Fruit fly (Drosophila melanogaster) whole organism, embryonic: Measurements from ENCODE around the gene Drgx.
A peak's percentile ranks its signal among the peaks of the same experiment; 100 is the strongest.

Experiments
- Abd-B ChIP-seq: fragments of 200-800 bp; sonication (Bioruptor generic); optimal IDR thresholded peaks from 2 replicates; lab custom pipeline; 2018; ENCODE audit warnings: missing biosample characterization, mild to moderate bottlenecking, missing genetic modification characterization, moderate library complexity
- Asciz ChIP-seq: fragments of 200-800 bp; sonication (Bioruptor generic); optimal IDR thresholded peaks from 2 replicates; lab custom pipeline; 2017; ENCODE audit warnings: missing biosample characterization, mild to moderate bottlenecking, missing genetic modification characterization, missing genetic modification reagents
- C15 ChIP-seq: fragments of 200-800 bp; sonication (Bioruptor generic); IDR thresholded peaks from 3 replicates; pipeline ENCODE4 v1.3.6; 2022; ENCODE audit warnings: missing biosample characterization, missing genetic modification characterization
- CG10543 ChIP-seq: fragments of 200-800 bp; sonication (Bioruptor generic); optimal IDR thresholded peaks from 3 replicates; lab custom pipeline; 2017; ENCODE audit warnings: missing biosample characterization, mild to moderate bottlenecking, missing genetic modification characterization, moderate library complexity
- CG11695 ChIP-seq: fragments of 200-800 bp; sonication (Bioruptor generic); IDR thresholded peaks from 3 replicates; pipeline ENCODE4 v1.3.6; 2022; ENCODE audit warnings: missing biosample characterization, missing genetic modification characterization
- CG12104 ChIP-seq: fragments of 200-800 bp; sonication (Bioruptor generic); optimal IDR thresholded peaks from 3 replicates; lab custom pipeline; 2016; ENCODE audit warnings: missing biosample characterization, missing genetic modification characterization
- CG12155 ChIP-seq: fragments of 200-800 bp; sonication (Bioruptor generic); optimal IDR thresholded peaks from 3 replicates; lab custom pipeline; 2016; ENCODE audit warnings: missing biosample characterization, missing genetic modification characterization
- CG1233 ChIP-seq: fragments of 200-800 bp; sonication (Bioruptor generic); optimal IDR thresholded peaks from 4 replicates; lab custom pipeline; 2018; ENCODE audit warnings: missing biosample characterization, mild to moderate bottlenecking, missing genetic modification characterization
- CG15514 ChIP-seq: fragments of 200-800 bp; sonication (Bioruptor generic); optimal IDR thresholded peaks from 3 replicates; lab custom pipeline; 2017; ENCODE audit warnings: missing biosample characterization, missing genetic modification characterization, mild to moderate bottlenecking, moderate library complexity, missing genetic modification reagents
- CG1647 ChIP-seq: fragments of 200-800 bp; sonication (Bioruptor generic); optimal IDR thresholded peaks from 3 replicates; lab custom pipeline; 2016; ENCODE audit warnings: missing biosample characterization, missing genetic modification characterization
- CG16779 ChIP-seq: fragments of 200-800 bp; sonication (Bioruptor generic); IDR thresholded peaks from 2 replicates; pipeline ENCODE4 v1.3.6; 2022; ENCODE audit warnings: missing biosample characterization, missing genetic modification characterization
- CG1832 ChIP-seq: fragments of 200-800 bp; sonication (Bioruptor generic); optimal IDR thresholded peaks from 2 replicates; lab custom pipeline; 2017; ENCODE audit warnings: missing biosample characterization, mild to moderate bottlenecking, missing genetic modification characterization, inconsistent platforms
- CG18599 ChIP-seq: fragments of 200-800 bp; sonication (Bioruptor generic); optimal IDR thresholded peaks from 3 replicates; lab custom pipeline; 2017; ENCODE audit warnings: missing biosample characterization, missing genetic modification characterization, mild to moderate bottlenecking, moderate library complexity, missing genetic modification reagents
- CG2889 ChIP-seq: fragments of 200-800 bp; sonication (Bioruptor generic); IDR thresholded peaks from 3 replicates; pipeline ENCODE4 v1.3.6; 2022; ENCODE audit warnings: missing biosample characterization, missing genetic modification characterization
- CG34422 ChIP-seq: fragments of 200-800 bp; sonication (Bioruptor generic); IDR thresholded peaks from 3 replicates; pipeline ENCODE4 v1.3.6; 2022; ENCODE audit warnings: missing biosample characterization, missing genetic modification characterization
- CG4730 ChIP-seq: fragments of 200-800 bp; sonication (Bioruptor generic); IDR thresholded peaks from 2 replicates; pipeline ENCODE4 v1.3.6; 2022; ENCODE audit warnings: missing biosample characterization, missing genetic modification characterization
- CG4854 ChIP-seq: fragments of 200-800 bp; sonication (Bioruptor generic); optimal IDR thresholded peaks from 2 replicates; lab custom pipeline; 2016; ENCODE audit warnings: missing biosample characterization, missing genetic modification characterization, inconsistent platforms
- CG6272 ChIP-seq: fragments of 200-800 bp; sonication (Bioruptor generic); IDR thresholded peaks from 2 replicates; pipeline ENCODE4 v1.3.6; 2022; ENCODE audit warnings: missing biosample characterization, missing genetic modification characterization
- CG7786 ChIP-seq: fragments of 200-800 bp; sonication (Bioruptor generic); optimal IDR thresholded peaks from 2 replicates; lab custom pipeline; 2016; ENCODE audit warnings: missing biosample characterization, missing genetic modification characterization
- CTCF ChIP-seq: fragments of 200-800 bp; sonication (Bioruptor generic); optimal IDR thresholded peaks from 2 replicates; lab custom pipeline; 2017; ENCODE audit warnings: missing biosample characterization, mild to moderate bottlenecking, missing genetic modification characterization, moderate library complexity
- Dp ChIP-seq: fragments of 200-800 bp; sonication (Bioruptor generic); optimal IDR thresholded peaks from 2 replicates; lab custom pipeline; 2018; ENCODE audit warnings: missing biosample characterization, mild to moderate bottlenecking, missing genetic modification characterization, moderate library complexity
- Drgx ChIP-seq: fragments of 200-800 bp; sonication (Bioruptor generic); IDR thresholded peaks from 2 replicates; pipeline ENCODE4 v1.3.6; 2022; ENCODE audit warnings: missing biosample characterization, missing genetic modification characterization
- Ets97D ChIP-seq: fragments of 200-800 bp; sonication (Bioruptor generic); optimal IDR thresholded peaks from 3 replicates; lab custom pipeline; 2016; ENCODE audit warnings: missing biosample characterization, missing genetic modification characterization
- HHEX ChIP-seq: fragments of 200-800 bp; sonication (Bioruptor generic); optimal IDR thresholded peaks from 3 replicates; lab custom pipeline; 2017; ENCODE audit warnings: missing biosample characterization, mild to moderate bottlenecking, missing genetic modification characterization, missing genetic modification reagents
- Hsf ChIP-seq: fragments of 200-800 bp; sonication (Bioruptor generic); optimal IDR thresholded peaks from 3 replicates; lab custom pipeline; 2016; ENCODE audit warnings: missing biosample characterization, missing genetic modification characterization
- Max ChIP-seq: fragments of 200-800 bp; sonication (Bioruptor generic); optimal IDR thresholded peaks from 2 replicates; lab custom pipeline; 2016; ENCODE audit warnings: missing biosample characterization, mild to moderate bottlenecking, missing genetic modification characterization
- Poxn ChIP-seq: fragments of 200-800 bp; sonication (Bioruptor generic); IDR thresholded peaks from 2 replicates; pipeline ENCODE4 v1.3.6; 2022; ENCODE audit warnings: missing biosample characterization, missing genetic modification characterization
- Sox102F ChIP-seq: fragments of 200-800 bp; sonication (Bioruptor generic); optimal IDR thresholded peaks from 2 replicates; lab custom pipeline; 2018; ENCODE audit warnings: missing biosample characterization, mild to moderate bottlenecking, missing genetic modification characterization, moderate library complexity
- Spps ChIP-seq: fragments of 200-800 bp; sonication (Bioruptor generic); optimal IDR thresholded peaks from 2 replicates; lab custom pipeline; 2018; ENCODE audit warnings: missing biosample characterization, mild to moderate bottlenecking, missing genetic modification characterization
- Tbp ChIP-seq: fragments of >200 bp; optimal IDR thresholded peaks from 2 replicates; lab custom pipeline; 2018; ENCODE audit warnings: missing biosample characterization, missing genetic modification characterization
- Vsx1 ChIP-seq: fragments of 200-800 bp; sonication (Bioruptor generic); optimal IDR thresholded peaks from 2 replicates; lab custom pipeline; 2017; ENCODE audit warnings: missing biosample characterization, mild to moderate bottlenecking, missing genetic modification characterization, missing genetic modification reagents
- caup ChIP-seq: fragments of 200-800 bp; sonication (Bioruptor generic); optimal IDR thresholded peaks from 3 replicates; lab custom pipeline; 2017; ENCODE audit warnings: missing biosample characterization, mild to moderate bottlenecking, missing genetic modification characterization, moderate library complexity; ENCODE audit not compliant: severe bottlenecking
- chn ChIP-seq: fragments of 200-800 bp; sonication (Bioruptor generic); optimal IDR thresholded peaks from 2 replicates; lab custom pipeline; 2016; ENCODE audit warnings: missing biosample characterization, missing genetic modification characterization
- disco-r ChIP-seq: fragments of 200-800 bp; sonication (Bioruptor generic); optimal IDR thresholded peaks from 2 replicates; lab custom pipeline; 2016; ENCODE audit warnings: missing biosample characterization, missing genetic modification characterization
- dmrt99B ChIP-seq: fragments of 200-800 bp; sonication (Bioruptor generic); optimal IDR thresholded peaks from 2 replicates; lab custom pipeline; 2018; ENCODE audit warnings: missing biosample characterization, mild to moderate bottlenecking, missing genetic modification characterization, moderate library complexity
- fd96Cb ChIP-seq: fragments of 200-800 bp; sonication (Bioruptor generic); optimal IDR thresholded peaks from 2 replicates; lab custom pipeline; 2018; ENCODE audit warnings: missing biosample characterization, mild to moderate bottlenecking, missing genetic modification characterization, moderate library complexity
- gcm ChIP-seq: fragments of 200-800 bp; sonication (Bioruptor generic); optimal IDR thresholded peaks from 2 replicates; lab custom pipeline; 2019; ENCODE audit warnings: missing biosample characterization, mild to moderate bottlenecking, missing genetic modification characterization, moderate library complexity
- gem ChIP-seq: fragments of 200-800 bp; sonication (Bioruptor generic); optimal IDR thresholded peaks from 2 replicates; lab custom pipeline; 2019; ENCODE audit warnings: missing biosample characterization, mild to moderate bottlenecking, missing genetic modification characterization, moderate library complexity
- h ChIP-seq: fragments of >200 bp; optimal IDR thresholded peaks from 2 replicates; lab custom pipeline; 2017
- maf-S ChIP-seq: fragments of 200-800 bp; sonication (Bioruptor generic); optimal IDR thresholded peaks from 2 replicates; lab custom pipeline; 2016; ENCODE audit warnings: missing biosample characterization, missing genetic modification characterization
- mirr ChIP-seq: fragments of 200-800 bp; sonication (Bioruptor generic); optimal IDR thresholded peaks from 3 replicates; lab custom pipeline; 2018; ENCODE audit warnings: missing biosample characterization, mild to moderate bottlenecking, missing genetic modification characterization
- odd ChIP-seq: fragments of 200-800 bp; sonication (Bioruptor generic); optimal IDR thresholded peaks from 2 replicates; lab custom pipeline; 2017; ENCODE audit warnings: missing biosample characterization, mild to moderate bottlenecking, missing genetic modification characterization
- otp ChIP-seq: fragments of 200-800 bp; sonication (Bioruptor generic); IDR thresholded peaks from 3 replicates; pipeline ENCODE4, ENCODE4 v1.3.6; 2022; ENCODE audit warnings: missing biosample characterization, missing genetic modification characterization
- peb ChIP-seq: fragments of 200-800 bp; sonication (Bioruptor generic); IDR thresholded peaks from 2 replicates; pipeline ENCODE4 v1.3.6; 2022; ENCODE audit warnings: missing biosample characterization, missing genetic modification characterization
- salm ChIP-seq: fragments of 200-800 bp; sonication (Bioruptor generic); optimal IDR thresholded peaks from 2 replicates; lab custom pipeline; 2018; ENCODE audit warnings: missing biosample characterization, mild to moderate bottlenecking, missing genetic modification characterization
- shn ChIP-seq: fragments of 200-800 bp; sonication (Bioruptor generic); optimal IDR thresholded peaks from 3 replicates; lab custom pipeline; 2016; ENCODE audit warnings: missing biosample characterization, missing genetic modification characterization
- tap ChIP-seq: fragments of 200-800 bp; optimal IDR thresholded peaks from 3 replicates; lab custom pipeline; 2019; ENCODE audit warnings: missing biosample characterization, mild to moderate bottlenecking, missing genetic modification characterization, moderate library complexity
- tna ChIP-seq: fragments of 200-800 bp; sonication (Bioruptor generic); IDR thresholded peaks from 2 replicates; pipeline ENCODE4 v1.3.6; 2022; ENCODE audit warnings: missing biosample characterization, missing genetic modification characterization; ENCODE audit not compliant: partially characterized antibody
- trem ChIP-seq: fragments of 200-800 bp; optimal IDR thresholded peaks from 3 replicates; lab custom pipeline; 2019; ENCODE audit warnings: missing biosample characterization, mild to moderate bottlenecking, missing genetic modification characterization, moderate library complexity
- tx ChIP-seq: fragments of 200-800 bp; sonication (Bioruptor generic); optimal IDR thresholded peaks from 2 replicates; lab custom pipeline; 2016; ENCODE audit warnings: missing biosample characterization, missing genetic modification characterization
- z ChIP-seq: fragments of 200-800 bp; sonication (Bioruptor generic); IDR thresholded peaks from 3 replicates; pipeline ENCODE4 v1.3.6; 2022; ENCODE audit warnings: missing biosample characterization, missing genetic modification characterization
- zen ChIP-seq: fragments of 200-800 bp; sonication (Bioruptor generic); optimal IDR thresholded peaks from 3 replicates; lab custom pipeline; 2018; ENCODE audit warnings: missing biosample characterization, mild to moderate bottlenecking, missing genetic modification characterization, moderate library complexity

Gene Drgx

dm6 chr2L:3628819-3629218, 33.7 kb upstream of the Drgx start (continued):
- peak; percentile 85 for TF ChIP-seq CG18599 (GFP tag; lab: Kevin White, UChicago)
- peak; percentile 41 for TF ChIP-seq CTCF (GFP tag; lab: Kevin White, UChicago)
- peak; percentile 86 for TF ChIP-seq gem (tag; lab: Kevin White, UChicago)
- 0 out of 2 replicates have a peak, but pooled peaks have one; percentile 18 for TF ChIP-seq Drgx
- TF ChIP-seq CG1832 = no peak
- TF ChIP-seq z (GFP tag; lab: Robert Waterston, UW) = peak; percentile 72; the same call in 2 of the 3 replicates
- TF ChIP-seq CG1233 (GFP tag; lab: Kevin White, UChicago) = peak; percentile 92
- TF ChIP-seq fd96Cb = peak; percentile 37
- TF ChIP-seq CG12155 = no peak
- peak; percentile 89 for TF ChIP-seq disco-r
- peak; percentile 85 for TF ChIP-seq gcm (GFP tag; lab: Kevin White, UChicago)
- no peak for TF ChIP-seq Hsf (GFP tag; lab: Kevin White, UChicago)
- no peak for TF ChIP-seq Tbp
- peak; percentile 84 for TF ChIP-seq CG10543 (GFP tag; lab: Kevin White, UChicago)
- TF ChIP-seq HHEX (GFP tag; lab: Kevin White, UChicago) = peak; percentile 85
- peak; percentile 69 for TF ChIP-seq dmrt99B
- peak; percentile 49; the same call in 1 of the 3 replicates for TF ChIP-seq C15 (GFP tag; lab: Robert Waterston, UW)
- peak; percentile 87 for TF ChIP-seq otp (GFP tag; lab: Robert Waterston, UW)
- peak; percentile 80 for TF ChIP-seq maf-S
- TF ChIP-seq Ets97D (GFP tag; lab: Kevin White, UChicago) = no peak
- TF ChIP-seq CG1647 (GFP tag; lab: Kevin White, UChicago) = no peak
- TF ChIP-seq tap = peak; percentile 67
- TF ChIP-seq Vsx1 (GFP tag; lab: Kevin White, UChicago) = peak; percentile 75
- TF ChIP-seq tx (GFP tag; lab: Kevin White, UChicago) = no peak
- peak; percentile 80 for TF ChIP-seq shn (GFP tag; lab: Kevin White, UChicago)
- peak; percentile 97 for TF ChIP-seq odd
- no peak for TF ChIP-seq Abd-B (GFP tag; lab: Kevin White, UChicago)
- TF ChIP-seq zen = peak; percentile 89
- TF ChIP-seq h (lab: Kevin White, UChicago) = no peak
- peak; percentile 59 for TF ChIP-seq peb (GFP tag; lab: Robert Waterston, UW)
- TF ChIP-seq CG2889 (GFP tag; lab: Robert Waterston, UW) = no peak
- no peak for TF ChIP-seq CG12104
- peak; percentile 77 for TF ChIP-seq chn
- TF ChIP-seq tna (GFP tag; lab: Robert Waterston, UW) = no peak
- TF ChIP-seq Sox102F (GFP tag; lab: Kevin White, UChicago) = peak; percentile 59
- peak; percentile 97 for TF ChIP-seq mirr (GFP tag; lab: Kevin White, UChicago)
- no peak for TF ChIP-seq Max (GFP tag; lab: Kevin White, UChicago)
- TF ChIP-seq CG15514 (GFP tag; lab: Kevin White, UChicago) = peak; percentile 85
- TF ChIP-seq Dp = no peak
- TF ChIP-seq trem (tag; lab: Kevin White, UChicago) = peak; percentile 73
- no peak for TF ChIP-seq CG6272 (GFP tag; lab: Robert Waterston, UW)
- peak; percentile 82 for TF ChIP-seq caup (GFP tag; lab: Kevin White, UChicago)
- TF ChIP-seq CG34422 (GFP tag; lab: Robert Waterston, UW) = no peak; the same call in 2 of the 3 replicates
- peak; percentile 81 for TF ChIP-seq Spps (tag; lab: Kevin White, UChicago)
- TF ChIP-seq CG11695 = peak; percentile 85
- no peak for TF ChIP-seq CG4730
- TF ChIP-seq Asciz (GFP tag; lab: Kevin White, UChicago) = peak; percentile 91
- TF ChIP-seq CG4854 (GFP tag; lab: Kevin White, UChicago) = no peak
- TF ChIP-seq CG7786 (GFP tag; lab: Kevin White, UChicago) = peak; percentile 62
- no peak for TF ChIP-seq CG16779 (GFP tag; lab: Robert Waterston, UW)
- TF ChIP-seq salm = peak; percentile 45
- TF ChIP-seq Poxn (GFP tag; lab: Robert Waterston, UW) = no peak
